Fruit fly (Drosophila melanogaster): ENCODE measurements around the gene CG33630.
A peak's percentile ranks its signal among the peaks of the same experiment; 100 is the strongest.

CG33630 gene

dm6 chr3R:10097531-10098295, 35.3 kb downstream of the CG33630 start:
- no peak for TF ChIP-seq peb (GFP tag; IDR thresholded peaks at IDR 0.05)
- TF ChIP-seq CG14050 (GFP tag; IDR thresholded peaks at IDR 0.05) = peak; percentile 34; the same call in 1 of the 3 replicates
- TF ChIP-seq ERR (GFP tag; optimal IDR thresholded peaks at IDR 0.05) = peak; percentile 4
- no peak for TF ChIP-seq ash1 (GFP tag; optimal IDR thresholded peaks at IDR 0.05)
- TF ChIP-seq MTF-1 (GFP tag; optimal IDR thresholded peaks at IDR 0.05; ENCODE audit: borderline replicate concordance) = no peak
- peak; percentile 45 for TF ChIP-seq repo (GFP tag; optimal IDR thresholded peaks at IDR 0.05)
- TF ChIP-seq D19B (GFP tag; optimal IDR thresholded peaks at IDR 0.05) = peak; percentile 84
- TF ChIP-seq CG6791 (GFP tag; IDR thresholded peaks at IDR 0.05; ENCODE audit: partially characterized antibody) = no peak
- no peak for TF ChIP-seq crol (GFP tag; IDR thresholded peaks at IDR 0.05)
- TF ChIP-seq CG33213 (GFP tag; optimal IDR thresholded peaks at IDR 0.05) = no peak
- TF ChIP-seq CG17829 (tag; optimal IDR thresholded peaks at IDR 0.05) = peak; percentile 45
- TF ChIP-seq MESR4 (GFP tag; optimal IDR thresholded peaks at IDR 0.05) = no peak
- TF ChIP-seq fru (optimal IDR thresholded peaks at IDR 0.05) = no peak
- no peak; the same call in 2 of the 3 replicates for TF ChIP-seq Optix (GFP tag; IDR thresholded peaks at IDR 0.05)
- TF ChIP-seq Oli (tag; optimal IDR thresholded peaks at IDR 0.05) = peak; percentile 71
- TF ChIP-seq kay (GFP tag; optimal IDR thresholded peaks at IDR 0.05) = peak; percentile 38
- no peak for TF ChIP-seq Mes4 (GFP tag; optimal IDR thresholded peaks at IDR 0.05)
- no peak for TF ChIP-seq hb (GFP tag; IDR thresholded peaks at IDR 0.05; ENCODE audit: partially characterized antibody)
- no peak for TF ChIP-seq HmgD (GFP tag; optimal IDR thresholded peaks at IDR 0.05)
- peak; percentile 83 for TF ChIP-seq slbo (GFP tag; IDR thresholded peaks at IDR 0.05)
- peak; percentile 54; the same call in 1 of the 2 replicates for TF ChIP-seq CG8765 (GFP tag; IDR thresholded peaks at IDR 0.05)
- TF ChIP-seq mirr (GFP tag; optimal IDR thresholded peaks at IDR 0.05) = peak; percentile 93
- peak; percentile 3 for TF ChIP-seq CG2116 (GFP tag; optimal IDR thresholded peaks at IDR 0.05)
- TF ChIP-seq CG4617 (GFP tag; optimal IDR thresholded peaks at IDR 0.05; ENCODE audit: borderline replicate concordance) = peak; percentile 10
- TF ChIP-seq Sry-δ (GFP tag; optimal IDR thresholded peaks at IDR 0.05) = no peak
- peak; percentile 5 for TF ChIP-seq CG8089 (GFP tag; optimal IDR thresholded peaks at IDR 0.05)
- peak; percentile 74 for TF ChIP-seq Meics (GFP tag; optimal IDR thresholded peaks at IDR 0.05)
- TF ChIP-seq salm (tag; optimal IDR thresholded peaks at IDR 0.05) = peak; percentile 42
- TF ChIP-seq Atf-2 (GFP tag; optimal IDR thresholded peaks at IDR 0.05) = peak; percentile 43
- no peak for TF ChIP-seq br (optimal IDR thresholded peaks at IDR 0.05)
- no peak for TF ChIP-seq sim (GFP tag; IDR thresholded peaks at IDR 0.05)
- no peak for TF ChIP-seq Dfd (GFP tag; optimal IDR thresholded peaks at IDR 0.05)
- TF ChIP-seq eve (GFP tag; optimal IDR thresholded peaks at IDR 0.05) = peak in 1 of 2 experiments; percentile 85
- peak; percentile 59 for TF ChIP-seq Hey (tag; optimal IDR thresholded peaks at IDR 0.05)
- peak; percentile 70 for TF ChIP-seq jumu (GFP tag; optimal IDR thresholded peaks at IDR 0.05)
- no peak for TF ChIP-seq ato (GFP tag; IDR thresholded peaks at IDR 0.05; ENCODE audit: partially characterized antibody)
- TF ChIP-seq Lhr (GFP tag; optimal IDR thresholded peaks at IDR 0.05) = no peak
- 0 out of 3 replicates have a peak, but pooled peaks have one; percentile 40 for TF ChIP-seq H15 (GFP tag; IDR thresholded peaks at IDR 0.05)
- no peak for TF ChIP-seq CG3838 (GFP tag; optimal IDR thresholded peaks at IDR 0.05)
- no peak for TF ChIP-seq Spps (tag; optimal IDR thresholded peaks at IDR 0.05)
- TF ChIP-seq CG16813 (GFP tag; IDR thresholded peaks at IDR 0.05; ENCODE audit: partially characterized antibody) = no peak
- TF ChIP-seq knrl (GFP tag; IDR thresholded peaks at IDR 0.05; ENCODE audit: partially characterized antibody) = no peak
- TF ChIP-seq CG2678 (tag; optimal IDR thresholded peaks at IDR 0.05) = peak; percentile 82
- TF ChIP-seq CG9797 (GFP tag; optimal IDR thresholded peaks at IDR 0.05) = no peak
- peak; percentile 65; the same call in 1 of the 2 replicates for TF ChIP-seq CG32767 (GFP tag; IDR thresholded peaks at IDR 0.05)
- peak; percentile 91 for TF ChIP-seq sens (GFP tag)
- TF ChIP-seq gt (GFP tag; IDR thresholded peaks at IDR 0.05) = no peak
- TF ChIP-seq Side (GFP tag; optimal IDR thresholded peaks at IDR 0.05) = peak; percentile 46
- peak; percentile 68 for TF ChIP-seq CG31441 (GFP tag; IDR thresholded peaks at IDR 0.05)
- TF ChIP-seq CG8478 (optimal IDR thresholded peaks at IDR 0.05) = no peak
- peak; percentile 41 for TF ChIP-seq fd64A (GFP tag; optimal IDR thresholded peaks at IDR 0.05)

Data from whole organism, embryonic.